Worm (Caenorhabditis elegans) whole organism, late embryonic: ENCODE data around the gene rei-1.

ENCODE experiments used
- C38D4.7 ChIP-seq: fragments of 200-800 bp; sonication (Bioruptor generic); optimal IDR thresholded peaks from 2 replicates; lab custom pipeline; 2018; ENCODE audit warnings: mild to moderate bottlenecking, missing genetic modification characterization, moderate library complexity, missing compliant biosample characterization
- ceh-14 ChIP-seq: sonication (generic microtip); optimal IDR thresholded peaks from 2 replicates; lab custom pipeline; 2016; ENCODE audit warnings: missing genotype, missing genetic modification characterization, missing compliant biosample characterization
- ceh-18 ChIP-seq: sonication (generic microtip); optimal IDR thresholded peaks from 2 replicates; lab custom pipeline; 2016; ENCODE audit warnings: missing genetic modification characterization, missing compliant biosample characterization
- ceh-19 ChIP-seq: fragments of 200-800 bp; sonication (Bioruptor generic); optimal IDR thresholded peaks from 2 replicates; lab custom pipeline; 2018; ENCODE audit warnings: mild to moderate bottlenecking, missing genetic modification characterization, missing compliant biosample characterization
- ceh-2 ChIP-seq: sonication (generic microtip); optimal IDR thresholded peaks from 2 replicates; lab custom pipeline; 2016; ENCODE audit warnings: missing genotype, missing genetic modification characterization, missing compliant biosample characterization
- ceh-31 ChIP-seq: sonication (generic microtip); optimal IDR thresholded peaks from 2 replicates; lab custom pipeline; 2016; ENCODE audit warnings: missing genetic modification characterization, missing compliant biosample characterization
- ceh-34 ChIP-seq: sonication (generic microtip); optimal IDR thresholded peaks from 2 replicates; lab custom pipeline; 2016; ENCODE audit warnings: mild to moderate bottlenecking, missing genetic modification characterization, missing compliant biosample characterization
- ceh-45 ChIP-seq: fragments of 200-800 bp; sonication (Bioruptor generic); IDR thresholded peaks from 2 replicates; pipeline ENCODE4 v1.3.6; 2022; ENCODE audit warnings: missing genetic modification reagents, missing genetic modification characterization, missing compliant biosample characterization
- ceh-9 ChIP-seq: sonication (generic microtip); optimal IDR thresholded peaks from 2 replicates; lab custom pipeline; 2016; ENCODE audit warnings: mild to moderate bottlenecking, missing genetic modification characterization, inconsistent platforms, missing compliant biosample characterization
- dmd-4 ChIP-seq: sonication (generic microtip); optimal IDR thresholded peaks from 2 replicates; lab custom pipeline; 2016; ENCODE audit warnings: borderline replicate concordance, missing genetic modification characterization, missing compliant biosample characterization
- dve-1 ChIP-seq: sonication (generic microtip); optimal IDR thresholded peaks from 2 replicates; lab custom pipeline; 2017; ENCODE audit warnings: antibody characterized with exemption, mild to moderate bottlenecking, missing genetic modification characterization, missing compliant biosample characterization
- elt-4 ChIP-seq: sonication (generic microtip); optimal IDR thresholded peaks from 2 replicates; lab custom pipeline; 2016; ENCODE audit warnings: missing genetic modification characterization, missing compliant biosample characterization
- eyg-1 ChIP-seq: sonication (generic microtip); optimal IDR thresholded peaks from 2 replicates; lab custom pipeline; 2016; ENCODE audit warnings: missing genotype, missing genetic modification characterization, missing compliant biosample characterization
- fkh-10 ChIP-seq: fragments of 150-350 bp; optimal IDR thresholded peaks from 2 replicates; lab custom pipeline; 2014; ENCODE audit warnings: missing biosample characterization, missing genetic modification reagents, missing genetic modification characterization
- gmeb-2 ChIP-seq: sonication (generic microtip); optimal IDR thresholded peaks from 2 replicates; lab custom pipeline; 2016; ENCODE audit warnings: missing genetic modification characterization, inconsistent platforms, missing compliant biosample characterization
- hlh-13 ChIP-seq: fragments of 200-800 bp; sonication (Bioruptor generic); optimal IDR thresholded peaks from 2 replicates; lab custom pipeline; 2018; ENCODE audit warnings: mild to moderate bottlenecking, missing genetic modification characterization, missing compliant biosample characterization
- hlh-8 ChIP-seq: sonication (generic microtip); optimal IDR thresholded peaks from 2 replicates; lab custom pipeline; 2016; ENCODE audit warnings: missing genotype, missing genetic modification characterization, missing compliant biosample characterization
- lim-6 ChIP-seq: sonication (generic microtip); optimal IDR thresholded peaks from 2 replicates; lab custom pipeline; 2016; ENCODE audit warnings: missing genetic modification characterization, missing compliant biosample characterization
- lin-11 ChIP-seq: fragments of 200-800 bp; sonication (Bioruptor generic); optimal IDR thresholded peaks from 2 replicates; lab custom pipeline; 2018; ENCODE audit warnings: mild to moderate bottlenecking, missing genetic modification characterization, missing compliant biosample characterization
- nfya-1 ChIP-seq: sonication (generic microtip); optimal IDR thresholded peaks from 2 replicates; lab custom pipeline; 2017; ENCODE audit warnings: missing genetic modification characterization, mild to moderate bottlenecking, missing compliant biosample characterization, antibody characterized with exemption, moderate library complexity
- nhr-11 ChIP-seq: fragments of 150-350 bp; optimal IDR thresholded peaks from 2 replicates; lab custom pipeline; 2014; ENCODE audit warnings: missing biosample characterization, missing genetic modification characterization
- npax-4 ChIP-seq: sonication (generic microtip); optimal IDR thresholded peaks from 2 replicates; lab custom pipeline; 2016; ENCODE audit warnings: missing genetic modification characterization, missing compliant biosample characterization
- odd-2 ChIP-seq: sonication (generic microtip); optimal IDR thresholded peaks from 2 replicates; lab custom pipeline; 2017; ENCODE audit warnings: antibody characterized with exemption, mild to moderate bottlenecking, missing genetic modification characterization, missing compliant biosample characterization
- pag-3 ChIP-seq: sonication (generic microtip); optimal IDR thresholded peaks from 2 replicates; lab custom pipeline; 2016; ENCODE audit warnings: missing compliant biosample characterization, missing genetic modification characterization, borderline replicate concordance
- pat-9 ChIP-seq: fragments of 200-800 bp; sonication (Bioruptor generic); optimal IDR thresholded peaks from 2 replicates; lab custom pipeline; 2018; ENCODE audit warnings: mild to moderate bottlenecking, missing genetic modification characterization, moderate library complexity, missing compliant biosample characterization
- pax-1 ChIP-seq: fragments of 150-350 bp; optimal IDR thresholded peaks from 2 replicates; lab custom pipeline; 2014; ENCODE audit warnings: missing biosample characterization, missing genetic modification characterization
- pros-1 ChIP-seq: fragments of 150-350 bp; optimal IDR thresholded peaks from 2 replicates; lab custom pipeline; 2014; ENCODE audit warnings: missing biosample characterization, missing genetic modification reagents, missing genetic modification characterization
- sox-4 ChIP-seq: sonication (generic microtip); optimal IDR thresholded peaks from 2 replicates; lab custom pipeline; 2017; ENCODE audit warnings: mild to moderate bottlenecking, missing genetic modification characterization, inconsistent platforms, missing compliant biosample characterization
- syd-9 ChIP-seq: sonication (generic microtip); optimal IDR thresholded peaks from 2 replicates; lab custom pipeline; 2016; ENCODE audit warnings: mild to moderate bottlenecking, missing genetic modification characterization, moderate library complexity, missing compliant biosample characterization
- tbx-7 ChIP-seq: sonication (generic microtip); optimal IDR thresholded peaks from 2 replicates; lab custom pipeline; 2016; ENCODE audit warnings: missing genotype, missing genetic modification characterization, missing compliant biosample characterization
- ttx-3 ChIP-seq: sonication (generic microtip); optimal IDR thresholded peaks from 2 replicates; lab custom pipeline; 2016; ENCODE audit warnings: missing genetic modification reagents, missing genetic modification characterization, missing compliant biosample characterization
- unc-3 ChIP-seq, 2 experiments: fragments of 200-800 bp in 1 of 2; sonication (Bioruptor generic) in 1 of 2; sonication (generic microtip) in 1 of 2; conservative IDR thresholded peaks in 1 of 2; optimal IDR thresholded peaks in 1 of 2; 2 replicates each; pipeline versions ENCODE4 v1.3.6 to Lab custom; 2016 to 2022; ENCODE audit warnings: missing compliant biosample characterization in 2 of 2, missing genetic modification characterization in 2 of 2, missing genetic modification reagents in 1 of 2
- unc-42 ChIP-seq: sonication (generic microtip); optimal IDR thresholded peaks from 2 replicates; lab custom pipeline; 2016; ENCODE audit warnings: missing genotype, missing genetic modification characterization, missing compliant biosample characterization
- unc-55 ChIP-seq: sonication (generic microtip); optimal IDR thresholded peaks from 2 replicates; lab custom pipeline; 2017; ENCODE audit warnings: missing biosample characterization, missing genetic modification reagents, missing genetic modification characterization
- zip-5 ChIP-seq: sonication (generic microtip); optimal IDR thresholded peaks from 2 replicates; lab custom pipeline; 2016; ENCODE audit warnings: missing genetic modification characterization, missing compliant biosample characterization
- ztf-16 ChIP-seq: sonication (generic microtip); optimal IDR thresholded peaks from 2 replicates; lab custom pipeline; 2017; ENCODE audit warnings: missing genetic modification characterization, missing compliant biosample characterization

The rei-1 gene

DNA sequence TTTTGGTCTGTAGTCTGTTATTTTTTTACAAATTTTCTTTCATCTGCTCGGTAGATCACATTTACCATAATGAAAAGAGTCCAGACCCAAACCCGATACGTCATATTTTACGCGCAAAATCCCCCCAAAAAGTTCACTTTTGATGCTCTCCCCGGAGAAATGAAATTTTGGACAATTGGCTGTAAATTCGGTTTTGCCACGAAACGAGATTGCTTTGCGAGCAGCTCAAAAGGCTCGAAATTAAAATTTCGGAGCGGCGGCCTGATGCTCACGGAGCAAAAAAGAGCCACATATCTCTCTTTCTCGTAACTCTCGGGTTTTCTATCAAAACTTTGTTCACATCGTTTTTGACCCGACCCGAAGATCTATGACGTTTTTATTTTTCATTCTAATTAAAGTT lies 25.3 kb upstream of the rei-1 start:
- TF ChIP-seq gmeb-2 (tag; lab: Kevin White, UChicago) (no peak), unc-42 (tag; lab: Kevin White, UChicago) (peak; percentile 72)

DNA sequence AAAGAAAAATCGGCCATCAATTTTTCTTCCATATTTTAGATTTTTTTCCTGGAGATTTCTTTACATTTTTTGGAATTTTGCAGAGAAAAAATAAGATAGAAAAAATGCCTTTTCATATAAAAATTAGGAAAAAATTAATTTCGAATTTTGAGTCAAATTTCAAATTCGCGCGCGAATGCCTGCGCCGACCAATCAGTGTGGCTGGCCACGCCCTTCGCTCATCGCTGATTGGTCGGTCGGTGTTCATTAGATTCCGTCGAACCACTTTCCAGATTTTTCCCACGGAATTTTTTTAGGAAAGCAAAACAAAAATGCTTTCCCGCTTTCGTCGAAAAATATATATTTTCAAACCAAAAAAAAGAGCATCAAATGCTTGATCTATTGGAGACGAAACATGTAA lies 22.4 kb upstream of the rei-1 start:
- TF ChIP-seq fkh-10 (GFP tag; lab: Kevin White, UChicago) (no peak), sox-4 (no peak), zip-5 (tag; lab: Kevin White, UChicago) (no peak), nfya-1 (tag; lab: Kevin White, UChicago) (peak; percentile 79), ceh-34 (tag; lab: Kevin White, UChicago) (no peak)

DNA sequence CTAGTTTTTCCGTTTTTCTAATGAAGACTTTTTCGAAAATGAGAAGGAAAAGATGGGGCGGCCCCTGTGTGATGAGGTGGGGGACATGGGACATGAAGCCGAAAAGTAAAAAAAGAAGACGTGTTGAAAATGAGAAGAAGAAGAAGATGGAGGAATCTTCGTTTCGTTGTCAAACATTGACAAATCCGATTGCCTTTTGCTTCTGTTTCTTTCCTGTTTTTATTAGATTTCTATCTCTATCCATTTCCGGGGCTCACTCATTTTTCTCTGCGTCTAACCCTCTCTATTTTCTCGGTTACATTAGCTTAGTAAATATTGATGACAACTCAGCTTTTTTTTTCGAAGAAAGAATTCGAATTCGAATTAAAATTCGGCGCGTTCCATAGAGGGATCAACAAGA lies 21.7 kb upstream of the rei-1 start:
- TF ChIP-seq hlh-8 (tag; lab: Kevin White, UChicago) (no peak), unc-42 (tag; lab: Kevin White, UChicago) (peak; percentile 75)

DNA sequence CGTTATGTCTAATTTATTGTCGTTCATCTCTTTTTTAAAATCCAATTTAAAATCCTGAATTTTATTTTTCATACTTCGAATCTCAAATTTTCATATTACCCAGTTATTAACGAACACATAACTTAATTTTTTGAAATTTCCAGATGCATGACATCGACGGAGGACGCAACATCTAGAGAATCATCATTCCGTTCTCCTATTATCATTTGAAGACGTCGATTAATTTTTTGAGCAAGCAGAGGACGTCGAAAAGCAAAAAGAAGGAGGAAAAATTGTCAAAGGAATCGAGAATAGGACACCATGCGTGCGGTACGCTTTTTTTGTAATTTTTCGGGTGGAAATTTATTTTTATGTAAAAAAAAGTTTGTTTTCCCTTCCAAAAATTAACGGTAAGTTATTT lies 17.1 kb upstream of the rei-1 start, which contains the start of gene unc-103:
TSS of gene unc-103 (plus strand) at position 301 of the 400 bp plus-strand sequence.
- no peak for TF ChIP-seq lin-11 (tag; lab: Kevin White, UChicago)
- TF ChIP-seq nhr-11 (tag; lab: Kevin White, UChicago) = no peak
- TF ChIP-seq hlh-13 = no peak
- no peak for TF ChIP-seq npax-4
- TF ChIP-seq ceh-9 (tag; lab: Kevin White, UChicago) = no peak
- TF ChIP-seq dve-1 (tag; lab: Kevin White, UChicago) = no peak
- no peak for TF ChIP-seq ceh-19 (GFP tag; lab: Kevin White, UChicago)
- no peak for TF ChIP-seq eyg-1 (tag; lab: Kevin White, UChicago)

DNA sequence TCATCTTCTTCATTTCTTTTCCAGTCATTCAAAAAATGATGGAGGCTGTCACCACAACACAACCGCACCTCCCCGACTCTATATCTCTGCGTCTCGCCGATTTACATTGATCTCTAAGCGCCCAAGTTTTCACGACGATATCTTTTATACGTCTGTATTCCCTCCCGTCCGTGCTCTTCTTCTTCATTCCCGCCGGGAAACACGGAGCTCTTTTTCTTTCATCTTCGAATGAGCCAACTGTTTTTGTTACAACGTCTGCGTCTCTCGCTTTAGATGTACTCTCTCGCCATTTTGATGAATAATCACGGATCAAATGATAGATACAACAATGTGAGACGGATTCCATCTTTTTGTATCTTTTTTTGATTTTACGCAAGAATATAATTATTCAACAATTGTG lies 15.6 kb upstream of the rei-1 start:
- TF ChIP-seq unc-55 (GFP tag; lab: Kevin White, UChicago) (peak; percentile 86), ceh-18 (tag; lab: Kevin White, UChicago) (peak; percentile 67), ceh-14 (tag; lab: Kevin White, UChicago) (no peak), ttx-3 (tag; lab: Kevin White, UChicago) (no peak), ceh-19 (GFP tag; lab: Kevin White, UChicago) (no peak)

DNA sequence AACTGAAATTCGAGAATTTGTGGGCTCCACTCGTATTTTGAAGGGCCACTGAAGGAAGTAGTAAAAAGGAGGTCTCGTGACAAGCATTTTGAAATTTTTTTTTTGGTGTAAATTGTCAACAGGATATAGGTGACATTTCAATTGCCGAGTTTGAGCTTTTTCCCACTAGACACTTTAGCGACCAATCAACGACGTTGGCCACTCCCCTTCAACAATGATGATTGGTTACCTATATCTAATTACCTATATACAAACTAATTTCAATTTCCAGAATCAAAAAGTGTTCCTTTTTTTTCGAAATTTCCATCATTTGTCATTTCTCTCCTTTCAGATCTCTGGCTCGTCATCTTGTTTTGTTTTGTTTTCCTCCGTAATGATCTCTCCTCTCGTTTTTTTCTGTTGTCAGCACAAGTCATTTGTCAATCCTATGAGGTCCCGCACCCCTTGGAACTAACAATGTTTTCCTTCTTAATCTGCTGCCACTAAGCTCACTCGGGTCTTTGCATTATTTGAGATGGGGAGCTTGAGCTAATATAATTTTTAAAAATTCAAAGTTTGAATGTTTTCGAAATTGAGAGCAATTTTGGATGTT lies 10.0 kb upstream of the rei-1 start:
- peak; percentile 57 for TF ChIP-seq nfya-1 (tag; lab: Kevin White, UChicago)
- TF ChIP-seq C38D4.7 (GFP tag; lab: Kevin White, UChicago) = no peak
- TF ChIP-seq unc-3 (GFP tag; conservative IDR thresholded peaks at IDR 0.05; lab: Robert Waterston, UW) = no peak
- TF ChIP-seq unc-3 (tag; optimal IDR thresholded peaks at IDR 0.05; lab: Kevin White, UChicago) = no peak
- TF ChIP-seq syd-9 = no peak

DNA sequence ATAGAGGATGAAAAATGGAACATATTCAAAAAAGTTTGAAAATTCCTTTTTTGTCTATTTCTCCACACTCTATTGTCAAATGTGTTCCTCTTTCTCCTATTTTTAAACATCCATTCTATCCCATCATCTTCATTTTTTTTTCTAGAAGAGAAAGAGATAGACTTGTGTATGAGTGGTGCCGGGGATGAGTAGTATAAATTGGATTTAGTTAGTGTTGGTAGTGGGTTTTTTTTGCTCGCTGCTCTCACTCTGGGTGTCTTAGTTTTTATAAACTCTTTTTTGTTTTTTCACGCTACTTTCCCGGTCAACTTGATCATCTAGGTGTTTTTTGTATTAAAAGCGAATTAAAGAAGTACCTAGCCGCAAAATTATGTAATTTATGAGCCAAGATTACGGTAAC lies 9.2 kb upstream of the rei-1 start:
- TF ChIP-seq pax-1 (tag; lab: Kevin White, UChicago) (no peak), unc-42 (tag; lab: Kevin White, UChicago) (peak; percentile 27)

DNA sequence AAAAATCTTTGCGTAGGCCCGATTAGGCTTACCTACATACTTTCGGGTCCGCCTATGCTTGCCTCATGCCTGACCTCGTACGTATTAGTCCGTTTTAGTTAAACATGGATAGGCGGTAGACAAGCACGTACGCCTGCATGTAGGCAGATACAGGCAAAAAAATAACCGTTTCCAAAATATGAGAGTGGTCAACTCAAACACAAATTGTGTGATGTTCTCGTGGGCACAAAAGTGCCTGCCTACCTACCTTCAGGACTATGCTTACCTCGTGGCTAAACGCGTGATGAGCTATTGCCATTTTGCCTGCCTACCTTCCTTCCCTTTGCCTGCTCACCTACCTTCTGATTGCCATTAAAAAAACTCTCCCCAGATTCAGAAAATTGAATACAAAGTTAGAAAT lies 8.6 kb upstream of the rei-1 start:
- no peak for TF ChIP-seq syd-9
- no peak for TF ChIP-seq ceh-31 (tag; lab: Kevin White, UChicago)
- no peak for TF ChIP-seq pat-9 (tag; lab: Kevin White, UChicago)
- no peak for TF ChIP-seq pros-1 (tag; lab: Kevin White, UChicago)
- no peak for TF ChIP-seq pag-3 (tag; lab: Kevin White, UChicago)
- TF ChIP-seq ztf-16 (tag; lab: Kevin White, UChicago) = no peak
- TF ChIP-seq elt-4 = no peak
- no peak for TF ChIP-seq tbx-7 (tag; lab: Kevin White, UChicago)
- no peak for TF ChIP-seq nfya-1 (tag; lab: Kevin White, UChicago)
- no peak for TF ChIP-seq ceh-45
- TF ChIP-seq C38D4.7 (GFP tag; lab: Kevin White, UChicago) = no peak
- no peak for TF ChIP-seq sox-4
- no peak for TF ChIP-seq lim-6 (tag; lab: Kevin White, UChicago)
- TF ChIP-seq ceh-2 = no peak
- no peak for TF ChIP-seq dmd-4 (tag; lab: Kevin White, UChicago)
- no peak for TF ChIP-seq odd-2 (tag; lab: Kevin White, UChicago)
